Worm (Caenorhabditis elegans) whole organism, mixed stage, embryonic: ENCODE results near the gene pals-25.

Experiments
- blmp-1 ChIP-seq: fragments of 150-350 bp; optimal IDR thresholded peaks from 2 replicates; lab custom pipeline; 2014; ENCODE audit warnings: missing biosample characterization, missing genetic modification characterization
- lin-32 ChIP-seq: fragments of 200-800 bp; sonication (Bioruptor generic); optimal IDR thresholded peaks from 2 replicates; lab custom pipeline; 2018; ENCODE audit warnings: mild to moderate bottlenecking, missing genetic modification characterization, missing compliant biosample characterization
- lsy-2 ChIP-seq: fragments of 150-350 bp; optimal IDR thresholded peaks from 2 replicates; lab custom pipeline; 2014; ENCODE audit warnings: missing biosample characterization, missing genetic modification characterization
- mab-5 ChIP-seq: fragments of 150-350 bp; optimal IDR thresholded peaks from 2 replicates; lab custom pipeline; 2014; ENCODE audit warnings: missing biosample characterization, missing genetic modification characterization
- nhr-237 ChIP-seq: fragments of 150-350 bp; optimal IDR thresholded peaks from 2 replicates; lab custom pipeline; 2014; ENCODE audit warnings: missing biosample characterization, missing genetic modification characterization
- nhr-28 ChIP-seq: fragments of 150-350 bp; optimal IDR thresholded peaks from 2 replicates; lab custom pipeline; 2014; ENCODE audit warnings: missing biosample characterization, missing genetic modification characterization
- snpc-4 ChIP-seq: fragments of 150-350 bp; optimal IDR thresholded peaks from 2 replicates; lab custom pipeline; 2014; ENCODE audit warnings: missing biosample characterization, missing genetic modification characterization
- unc-62 ChIP-seq: fragments of 150-350 bp; optimal IDR thresholded peaks from 2 replicates; lab custom pipeline; 2014; ENCODE audit warnings: missing biosample characterization, missing genetic modification reagents, missing genetic modification characterization

DNA sequence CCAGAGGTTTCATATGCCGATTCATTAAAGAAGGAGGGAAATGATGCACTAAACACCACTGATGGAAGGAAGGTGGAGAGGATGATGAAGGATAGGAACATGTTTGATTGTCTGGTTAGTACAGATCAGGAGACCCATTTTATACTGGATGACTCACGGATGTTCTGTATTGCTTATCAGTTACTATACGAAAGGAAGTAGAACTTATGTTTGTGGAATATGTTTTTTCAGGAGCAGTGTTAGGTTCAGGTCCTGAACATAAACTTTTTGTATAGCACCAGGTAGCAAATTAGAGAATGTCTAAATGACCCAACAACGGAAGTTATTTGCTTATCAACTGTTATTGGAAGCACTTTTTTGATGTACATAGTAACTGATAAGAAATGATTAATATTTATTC is 41.4 kb downstream of the pals-25 start, which contains the start of gene clec-148:
- TF ChIP-seq snpc-4 (tag; lab: Kevin White, UChicago) (no peak), mab-5 (tag; lab: Kevin White, UChicago) (no peak), unc-62 (GFP tag; lab: Kevin White, UChicago) (no peak), lin-32 (no peak), nhr-237 (tag; lab: Kevin White, UChicago) (no peak), blmp-1 (no peak), lsy-2 (no peak), nhr-28 (tag; lab: Kevin White, UChicago) (no peak)
